Worm (Caenorhabditis elegans) whole organism, L2 larva: ENCODE results near the gene C30H6.12.

Experiments
- C34F6.9 ChIP-seq: fragments of 150-350 bp; optimal IDR thresholded peaks from 2 replicates; lab custom pipeline; 2014; ENCODE audit warnings: missing biosample characterization, missing genetic modification characterization
- F13H6.1 ChIP-seq: sonication (generic microtip); optimal IDR thresholded peaks from 2 replicates; lab custom pipeline; 2016; ENCODE audit warnings: missing genetic modification characterization, missing compliant biosample characterization
- R02D3.7 ChIP-seq: fragments of 150-350 bp; optimal IDR thresholded peaks from 2 replicates; lab custom pipeline; 2014; ENCODE audit warnings: missing biosample characterization, missing genetic modification characterization
- Y55F3AM.14 ChIP-seq: fragments of 200-800 bp; sonication (Bioruptor generic); optimal IDR thresholded peaks from 2 replicates; lab custom pipeline; 2018; ENCODE audit warnings: mild to moderate bottlenecking, missing genetic modification characterization, missing compliant biosample characterization
- ZK546.5 ChIP-seq: sonication (generic microtip); optimal IDR thresholded peaks from 2 replicates; lab custom pipeline; 2017; ENCODE audit warnings: missing biosample characterization, missing genetic modification characterization
- alr-1 ChIP-seq: fragments of 150-350 bp; optimal IDR thresholded peaks from 2 replicates; lab custom pipeline; 2014; ENCODE audit warnings: missing biosample characterization, missing genetic modification characterization
- aly-2 ChIP-seq: fragments of 150-350 bp; optimal IDR thresholded peaks from 2 replicates; lab custom pipeline; 2014; ENCODE audit warnings: missing biosample characterization, missing genetic modification characterization
- ama-1 ChIP-seq: fragments of 150-350 bp; optimal IDR thresholded peaks from 2 replicates; lab custom pipeline; 2018; ENCODE audit warnings: inconsistent platforms
- blmp-1 ChIP-seq: sonication (generic microtip); optimal IDR thresholded peaks from 2 replicates; lab custom pipeline; 2017; ENCODE audit warnings: missing genetic modification characterization, mild to moderate bottlenecking, missing compliant biosample characterization, antibody characterized with exemption, moderate library complexity; ENCODE audit not compliant: insufficient read depth
- ceh-16 ChIP-seq: fragments of 150-350 bp; optimal IDR thresholded peaks from 2 replicates; lab custom pipeline; 2014; ENCODE audit warnings: missing biosample characterization, missing genetic modification characterization
- crh-2 ChIP-seq: sonication (generic microtip); optimal IDR thresholded peaks from 2 replicates; lab custom pipeline; 2017; ENCODE audit warnings: missing biosample characterization, missing genetic modification characterization
- dmd-4 ChIP-seq: sonication (generic microtip); optimal IDR thresholded peaks from 2 replicates; lab custom pipeline; 2017; ENCODE audit warnings: missing biosample characterization, missing genetic modification characterization
- egl-27 ChIP-seq: sonication (generic microtip); optimal IDR thresholded peaks from 3 replicates; lab custom pipeline; 2017; ENCODE audit warnings: missing biosample characterization, missing genetic modification reagents, missing genetic modification characterization
- fos-1 ChIP-seq: fragments of 150-350 bp; optimal IDR thresholded peaks from 2 replicates; lab custom pipeline; 2014; ENCODE audit warnings: missing biosample characterization, missing genetic modification characterization
- gmeb-1 ChIP-seq: fragments of 150-350 bp; optimal IDR thresholded peaks from 2 replicates; lab custom pipeline; 2014; ENCODE audit warnings: missing biosample characterization, missing genetic modification characterization
- lin-11 ChIP-seq: fragments of 150-350 bp; sonication (generic microtip); optimal IDR thresholded peaks from 2 replicates; lab custom pipeline; 2014; ENCODE audit warnings: missing biosample characterization, missing genetic modification characterization, inconsistent platforms, mixed read lengths
- lin-39 ChIP-seq: fragments of 150-350 bp; optimal IDR thresholded peaks from 2 replicates; lab custom pipeline; 2014; ENCODE audit warnings: missing biosample characterization, missing genetic modification reagents, missing genetic modification characterization
- lsy-2 ChIP-seq, 2 experiments: fragments of 150-350 bp in 1 of 2; sonication (generic microtip) in 1 of 2; optimal IDR thresholded peaks; 2 replicates each; lab custom pipeline; 2014 to 2017; ENCODE audit warnings: missing biosample characterization in 2 of 2, missing genetic modification characterization in 2 of 2
- mab-5 ChIP-seq: fragments of 150-350 bp; optimal IDR thresholded peaks from 2 replicates; lab custom pipeline; 2014; ENCODE audit warnings: missing biosample characterization, missing genetic modification characterization
- mbf-1 ChIP-seq: sonication (generic microtip); optimal IDR thresholded peaks from 2 replicates; lab custom pipeline; 2017; ENCODE audit warnings: missing biosample characterization, missing genetic modification characterization
- mdl-1 ChIP-seq, 2 experiments: fragments of 150-350 bp in 1 of 2; sonication (generic microtip) in 1 of 2; optimal IDR thresholded peaks; 2 replicates each; lab custom pipeline; 2017; ENCODE audit warnings: missing biosample characterization in 2 of 2, missing genetic modification characterization in 2 of 2
- nhr-11 ChIP-seq: fragments of 150-350 bp; optimal IDR thresholded peaks from 2 replicates; lab custom pipeline; 2014; ENCODE audit warnings: missing biosample characterization, missing genetic modification characterization
- nhr-12 ChIP-seq: fragments of 150-350 bp; optimal IDR thresholded peaks from 2 replicates; lab custom pipeline; 2014; ENCODE audit warnings: missing biosample characterization, missing genetic modification characterization
- nhr-129 ChIP-seq: fragments of 150-350 bp; optimal IDR thresholded peaks from 2 replicates; lab custom pipeline; 2014; ENCODE audit warnings: missing biosample characterization, missing genetic modification characterization
- nhr-21 ChIP-seq: fragments of 150-350 bp; optimal IDR thresholded peaks from 2 replicates; lab custom pipeline; 2014; ENCODE audit warnings: missing biosample characterization, missing genetic modification characterization
- nhr-23 ChIP-seq: fragments of 150-350 bp; optimal IDR thresholded peaks from 2 replicates; lab custom pipeline; 2014; ENCODE audit warnings: missing biosample characterization, missing genetic modification reagents, missing genetic modification characterization
- nhr-77 ChIP-seq: fragments of 150-350 bp; optimal IDR thresholded peaks from 2 replicates; lab custom pipeline; 2014; ENCODE audit warnings: missing biosample characterization, missing genetic modification characterization
- peb-1 ChIP-seq: fragments of 150-350 bp; optimal IDR thresholded peaks from 2 replicates; lab custom pipeline; 2014; ENCODE audit warnings: missing biosample characterization, missing genetic modification characterization
- sem-4 ChIP-seq: fragments of 150-350 bp; optimal IDR thresholded peaks from 2 replicates; lab custom pipeline; 2014; ENCODE audit warnings: missing biosample characterization, missing genetic modification reagents, missing genetic modification characterization
- skn-1 ChIP-seq: sonication (generic microtip); optimal IDR thresholded peaks from 2 replicates; lab custom pipeline; 2017; ENCODE audit warnings: missing biosample characterization, missing genetic modification characterization
- snpc-4 ChIP-seq: fragments of 150-350 bp; optimal IDR thresholded peaks from 2 replicates; lab custom pipeline; 2014; ENCODE audit warnings: missing biosample characterization, missing genetic modification characterization
- unc-55 ChIP-seq: fragments of 150-350 bp; sonication (generic microtip); optimal IDR thresholded peaks from 3 replicates; lab custom pipeline; 2014; ENCODE audit warnings: missing biosample characterization, missing genetic modification reagents, missing genetic modification characterization
- ztf-1 ChIP-seq: fragments of 200-800 bp; sonication (Bioruptor generic); conservative IDR thresholded peaks from 2 replicates; pipeline ENCODE4 v1.3.6; 2022; ENCODE audit warnings: missing genetic modification characterization, missing compliant biosample characterization
- ztf-11 ChIP-seq: sonication (generic microtip); optimal IDR thresholded peaks from 2 replicates; lab custom pipeline; 2017; ENCODE audit warnings: missing biosample characterization, missing genetic modification characterization

The C30H6.12 gene

DNA sequence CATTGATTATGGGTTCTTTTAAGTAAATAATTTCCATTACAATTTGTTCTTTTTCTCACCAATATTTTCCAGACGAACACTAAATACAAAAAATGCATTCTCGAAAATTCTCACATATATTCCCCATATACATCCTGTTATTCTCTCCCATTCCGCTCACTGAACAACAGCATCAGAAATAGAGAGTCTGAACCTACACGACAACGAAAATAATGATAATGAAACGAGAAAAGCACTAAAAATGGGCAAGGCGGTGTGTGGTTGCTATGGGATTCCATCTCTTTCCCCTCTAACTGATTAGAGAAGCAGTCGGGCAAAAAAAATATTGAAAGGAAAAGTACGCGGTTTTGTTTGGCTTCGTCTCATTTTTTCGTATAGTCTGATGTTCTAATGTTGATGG, at the start of gene C30H6.12:
TSS of gene C30H6.12 (plus strand) at position 301 of the 400 bp plus-strand sequence.
- TF ChIP-seq ztf-11 (tag; lab: Kevin White, UChicago), result no peak

DNA sequence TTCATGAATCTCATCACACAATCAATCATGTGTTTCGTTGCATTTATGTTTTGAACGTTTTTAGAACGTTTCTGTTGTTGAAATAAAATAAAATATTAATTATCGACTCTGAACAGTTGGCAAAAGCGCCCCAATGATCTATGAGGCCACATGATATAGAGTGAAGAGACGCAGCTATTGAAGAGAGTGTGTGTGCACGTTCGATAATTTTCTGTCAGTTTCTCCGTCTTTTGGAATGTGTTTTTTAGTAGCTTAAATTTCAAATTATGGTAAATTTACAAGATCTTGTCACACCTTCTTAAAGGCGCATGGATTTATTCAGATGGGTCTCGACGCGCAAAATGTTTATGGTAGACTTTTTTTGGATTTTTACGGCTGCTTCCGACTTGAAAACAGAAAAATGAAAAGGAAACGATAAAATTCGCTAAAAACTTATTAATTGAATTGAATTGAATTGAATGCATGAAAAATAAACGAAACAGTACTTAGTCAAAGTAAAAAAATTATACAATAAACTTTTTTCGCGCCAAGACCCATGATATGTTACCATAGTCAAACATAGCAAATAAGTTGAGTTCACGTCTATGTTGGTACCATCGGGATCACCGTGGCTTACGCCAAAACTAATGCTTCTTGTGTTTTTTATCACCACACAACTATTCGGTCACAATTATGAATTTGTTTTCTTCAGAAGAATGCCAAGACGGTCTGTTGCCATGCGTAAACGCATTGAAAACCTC, 49.4 kb upstream of the C30H6.12 start, which contains the start of gene C49C3.15:
TSS of gene C49C3.15 (plus strand) at position 690 of the 740 bp plus-strand sequence.
- TF ChIP-seq C34F6.9 (tag; lab: Kevin White, UChicago), result peak; percentile 73
- TF ChIP-seq mbf-1 (tag; lab: Kevin White, UChicago), result no peak
- no peak for TF ChIP-seq R02D3.7 (tag; lab: Kevin White, UChicago)
- TF ChIP-seq egl-27 (tag; lab: Kevin White, UChicago), result no peak
- TF ChIP-seq unc-55 (GFP tag; lab: Kevin White, UChicago), result peak; percentile 61
- TF ChIP-seq lin-11 (tag; lab: Kevin White, UChicago), result no peak
- TF ChIP-seq peb-1, result no peak
- peak in 1 of 2 experiments; percentile 65 for TF ChIP-seq lsy-2 (tag; optimal IDR thresholded peaks at IDR 0.05; lab: Kevin White, UChicago)
- peak; percentile 41 for TF ChIP-seq nhr-129 (tag; lab: Kevin White, UChicago)
- no peak for TF ChIP-seq nhr-77 (tag; lab: Kevin White, UChicago)
- peak; percentile 62 for TF ChIP-seq crh-2 (tag; lab: Kevin White, UChicago)
- no peak for TF ChIP-seq ama-1

DNA sequence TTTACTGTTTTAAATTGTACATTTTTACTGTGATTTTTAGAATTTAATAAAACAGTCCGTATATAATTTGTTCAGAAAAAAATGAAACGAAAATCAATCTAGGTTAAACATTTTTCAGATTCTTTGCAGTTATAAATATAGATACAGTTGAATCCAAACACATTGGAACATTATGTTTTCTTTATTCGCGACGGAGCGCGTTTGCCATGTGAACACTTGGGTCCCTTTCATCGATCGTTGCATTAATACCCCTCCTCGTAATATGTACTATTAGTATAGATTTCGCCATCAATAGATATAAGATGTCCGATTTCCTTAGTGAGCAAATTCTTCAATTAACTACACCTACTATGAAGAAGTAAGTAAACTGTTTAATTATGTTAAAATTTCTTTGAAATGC, 48.1 kb upstream of the C30H6.12 start, which contains the start of gene C49C3.8:
TSS of gene C49C3.8 (plus strand) at position 173 of the 400 bp plus-strand sequence.
- TF ChIP-seq blmp-1, result no peak
- peak; percentile 54 for TF ChIP-seq unc-55 (GFP tag; lab: Kevin White, UChicago)
- no peak for TF ChIP-seq alr-1 (tag; lab: Kevin White, UChicago)
- TF ChIP-seq aly-2 (tag; lab: Kevin White, UChicago), result no peak
- no peak for TF ChIP-seq mbf-1 (tag; lab: Kevin White, UChicago)
- TF ChIP-seq nhr-129 (tag; lab: Kevin White, UChicago), result peak; percentile 8
- TF ChIP-seq C34F6.9 (tag; lab: Kevin White, UChicago), result peak; percentile 61
- no peak for TF ChIP-seq snpc-4
- TF ChIP-seq lin-11 (tag; lab: Kevin White, UChicago), result no peak
- no peak for TF ChIP-seq nhr-11 (tag; lab: Kevin White, UChicago)
- no peak for TF ChIP-seq nhr-12 (tag; lab: Kevin White, UChicago)
- TF ChIP-seq skn-1 (tag; lab: Kevin White, UChicago), result no peak

DNA sequence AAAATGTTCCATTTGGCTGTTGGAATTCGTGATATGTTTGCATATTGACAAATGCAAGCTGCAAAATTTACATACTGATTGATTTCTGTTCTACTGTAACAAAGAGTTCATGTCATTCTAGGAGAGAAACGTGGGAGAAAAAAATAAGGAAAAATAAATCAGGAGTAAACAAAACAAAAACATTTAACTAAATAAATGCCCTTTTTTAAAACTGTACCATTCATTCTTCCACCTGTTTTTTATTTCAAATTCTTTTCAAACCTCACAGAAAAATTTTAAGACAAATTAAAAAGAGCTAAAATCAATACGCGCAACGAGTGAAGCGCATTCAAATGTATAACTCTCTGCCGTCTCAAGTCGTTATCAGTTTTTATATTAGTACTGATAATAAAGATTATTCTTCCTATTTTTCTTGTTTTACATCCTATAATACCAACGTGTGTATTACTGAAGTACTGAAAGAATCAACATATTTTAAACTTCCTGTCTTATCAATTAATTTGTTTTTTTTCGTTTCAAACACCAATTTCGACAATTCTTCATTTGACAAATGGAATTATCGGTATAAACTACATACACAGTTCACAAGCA, 44.1 kb upstream of the C30H6.12 start, which contains the start of gene C49C3.10:
TSS of gene C49C3.10 (minus strand) at position 51 of the 591 bp plus-strand sequence.
- TF ChIP-seq crh-2 (tag; lab: Kevin White, UChicago), result peak; percentile 56
- TF ChIP-seq gmeb-1 (tag; lab: Kevin White, UChicago), result no peak
- TF ChIP-seq Y55F3AM.14 (GFP tag; lab: Kevin White, UChicago), result no peak
- TF ChIP-seq fos-1 (tag; lab: Kevin White, UChicago), result peak; percentile 74
- no peak for TF ChIP-seq sem-4 (tag; lab: Kevin White, UChicago)
- peak; percentile 55 for TF ChIP-seq skn-1 (tag; lab: Kevin White, UChicago)
- TF ChIP-seq nhr-23 (tag; lab: Kevin White, UChicago), result no peak

DNA sequence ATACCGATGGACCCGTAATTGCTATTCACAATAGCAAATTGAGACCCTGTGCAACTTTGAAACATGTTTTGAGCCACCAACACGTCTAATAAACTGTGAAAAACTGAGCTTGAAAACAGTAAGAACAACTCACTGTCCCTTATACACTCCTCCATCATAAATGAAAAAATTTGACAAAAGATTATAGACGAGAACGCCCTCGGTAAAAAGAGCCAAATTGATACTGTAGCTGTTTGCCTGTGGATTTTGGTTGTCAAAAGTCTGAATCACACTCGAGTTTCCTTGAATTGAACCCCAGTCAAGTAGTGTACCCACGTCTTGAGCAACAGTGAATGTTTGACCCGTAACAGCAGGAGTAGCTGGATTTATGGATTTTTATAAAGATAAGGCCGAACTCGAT, 42.1 kb upstream of the C30H6.12 start:
- no peak for TF ChIP-seq mab-5

DNA sequence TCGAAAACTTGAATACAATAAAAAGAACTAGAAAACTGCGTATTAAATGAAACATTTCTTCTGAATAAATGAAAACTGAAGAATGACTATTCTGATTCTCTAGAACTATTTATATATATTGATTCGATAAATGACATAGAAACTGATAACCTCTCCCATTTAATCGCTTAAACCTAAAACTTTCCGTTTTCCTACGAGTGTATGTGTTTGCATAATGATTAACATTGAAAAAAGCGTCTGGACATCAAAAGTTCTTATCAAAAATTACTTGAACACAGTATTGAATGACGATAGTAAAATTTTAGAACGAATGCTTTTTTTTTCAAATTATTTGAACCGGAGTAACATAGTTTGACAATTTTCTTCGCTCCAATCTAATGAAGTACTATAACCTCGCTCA, 41.0 kb upstream of the C30H6.12 start, which contains the start of gene C49C3.9:
TSS of gene C49C3.9 (minus strand) at position 136 of the 400 bp plus-strand sequence.
- TF ChIP-seq crh-2 (tag; lab: Kevin White, UChicago) (peak; percentile 5), fos-1 (tag; lab: Kevin White, UChicago) (peak; percentile 99), nhr-77 (tag; lab: Kevin White, UChicago) (no peak)

DNA sequence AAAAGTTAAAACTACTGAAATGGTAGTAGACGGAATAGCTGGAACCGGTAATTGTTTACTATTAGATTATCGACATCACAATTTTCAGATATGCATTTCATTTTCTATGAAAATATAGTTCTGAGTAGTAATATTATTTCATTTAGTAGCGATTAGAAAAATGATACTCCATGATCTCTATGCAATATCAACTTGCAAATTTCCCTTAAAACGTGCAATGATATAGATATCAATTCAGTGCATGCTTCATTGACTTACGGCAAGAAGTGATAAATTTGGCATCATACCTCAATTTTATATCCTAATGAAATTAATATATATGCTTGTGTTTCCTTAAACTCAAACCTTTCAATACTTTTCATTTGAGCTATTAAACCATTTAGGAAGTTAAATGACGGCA, 40.5 kb upstream of the C30H6.12 start, which contains the start of gene C49C3.21:
TSS of gene C49C3.21 (plus strand) at position 301 of the 400 bp plus-strand sequence.
- no peak for TF ChIP-seq mbf-1 (tag; lab: Kevin White, UChicago)
- TF ChIP-seq ztf-1 (GFP tag; lab: Robert Waterston, UW), result no peak
- no peak for TF ChIP-seq dmd-4 (tag; lab: Kevin White, UChicago)
- no peak for TF ChIP-seq ceh-16 (tag; lab: Kevin White, UChicago)
- TF ChIP-seq nhr-12 (tag; lab: Kevin White, UChicago), result no peak
- TF ChIP-seq nhr-129 (tag; lab: Kevin White, UChicago), result no peak
- TF ChIP-seq skn-1 (tag; lab: Kevin White, UChicago), result no peak
- no peak for TF ChIP-seq crh-2 (tag; lab: Kevin White, UChicago)
- no peak for TF ChIP-seq F13H6.1
- no peak for TF ChIP-seq nhr-21 (tag; lab: Kevin White, UChicago)
- TF ChIP-seq lin-39, result no peak
- no peak for TF ChIP-seq ZK546.5 (tag; lab: Kevin White, UChicago)
- no peak for TF ChIP-seq fos-1 (tag; lab: Kevin White, UChicago)
- no peak for TF ChIP-seq peb-1
- TF ChIP-seq ama-1, result no peak
- no peak for TF ChIP-seq mdl-1 (tag; optimal IDR thresholded peaks at IDR 0.05; lab: Kevin White, UChicago)
- no peak for TF ChIP-seq blmp-1
- TF ChIP-seq, all 48 proteins: peak for 0
